Worm (Caenorhabditis elegans): ENCODE measurements around the gene myo-3.

myo-3 gene

DNA sequence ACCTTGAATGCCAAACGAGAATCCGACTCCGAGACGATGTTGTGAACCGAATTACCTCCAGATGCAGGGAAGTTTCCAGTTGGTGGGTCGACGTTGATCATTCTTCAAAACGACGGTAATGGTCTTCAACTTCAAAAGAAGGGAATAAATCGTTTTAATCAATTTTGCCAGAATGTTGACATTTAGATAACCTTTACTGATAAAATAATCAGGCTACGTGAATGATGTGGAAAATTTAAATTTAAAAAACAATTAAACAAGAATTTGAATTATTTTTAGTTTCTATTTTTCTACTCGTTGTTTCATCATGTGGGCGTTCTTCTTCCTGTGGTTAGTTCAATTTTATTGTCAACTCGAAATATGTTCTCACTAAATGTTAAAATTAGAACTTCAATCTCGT lies 29.6 kb upstream of the myo-3 start, which contains the start of gene ssp-35:
Gene ssp-35, minus strand, starts transcription at position 101 of the 400 bp plus-strand sequence.
- TF ChIP-seq sem-2 (GFP tag; optimal IDR thresholded peaks at IDR 0.05) (no peak), tbx-8 (GFP tag; optimal IDR thresholded peaks at IDR 0.05) (no peak), nhr-28 (tag; optimal IDR thresholded peaks at IDR 0.05) (no peak), ztf-11 (tag; optimal IDR thresholded peaks at IDR 0.05) (no peak), lin-13 (tag; optimal IDR thresholded peaks at IDR 0.05) (no peak), snpc-4 (tag; optimal IDR thresholded peaks at IDR 0.05) (no peak), flh-1 (GFP tag; optimal IDR thresholded peaks at IDR 0.05) (no peak), ceh-43 (GFP tag; optimal IDR thresholded peaks at IDR 0.05) (no peak)

DNA sequence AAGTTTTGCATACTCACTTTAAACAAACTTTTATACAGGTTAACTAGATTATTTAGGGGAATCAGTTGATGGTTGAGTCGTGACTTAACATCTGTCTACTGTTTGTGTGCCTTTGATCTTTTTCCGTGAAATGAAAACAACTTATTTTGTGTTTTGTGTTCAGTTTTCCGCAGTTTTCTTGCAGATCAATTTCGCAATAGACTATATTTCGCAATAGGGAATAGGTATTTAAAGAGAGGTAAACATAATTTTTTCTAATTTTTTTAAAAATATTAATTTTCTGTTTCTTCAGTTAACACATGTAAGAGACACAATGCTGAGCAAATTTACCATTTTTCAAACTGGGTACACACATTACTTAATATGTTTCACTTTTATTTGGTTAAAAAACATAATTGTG lies 27.2 kb upstream of the myo-3 start, which contains the start of gene tbb-6:
Gene tbb-6, plus strand, starts transcription at position 155 of the 400 bp plus-strand sequence.
- TF ChIP-seq nhr-12 (tag; optimal IDR thresholded peaks at IDR 0.05) (no peak), snpc-4 (tag; optimal IDR thresholded peaks at IDR 0.05) (no peak), sptf-1 (tag; optimal IDR thresholded peaks at IDR 0.05) (no peak), ceh-83 (GFP tag; optimal IDR thresholded peaks at IDR 0.05) (no peak)

DNA sequence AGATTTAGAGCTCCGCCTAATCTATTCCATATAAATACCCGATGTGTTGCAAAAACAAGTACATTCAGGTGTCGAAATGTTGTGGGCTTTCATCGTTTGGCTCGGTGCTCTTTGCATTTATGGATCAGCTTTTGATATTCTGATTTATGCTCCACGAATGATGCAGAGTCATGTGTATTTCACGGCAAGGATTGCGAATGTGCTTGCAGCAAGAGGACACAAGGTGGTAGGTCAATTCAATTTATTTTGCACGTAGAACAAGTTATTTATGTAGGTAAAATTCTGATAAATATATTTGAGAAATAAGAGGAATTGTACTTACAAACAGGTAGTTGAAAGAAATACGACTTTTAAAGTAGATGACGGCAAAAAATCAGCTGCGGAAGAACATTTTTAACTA lies 24.8 kb upstream of the myo-3 start, which contains the start of gene ugt-56:
Gene ugt-56, plus strand, starts transcription at position 61 of the 400 bp plus-strand sequence.
- TF ChIP-seq ceh-83 (GFP tag; optimal IDR thresholded peaks at IDR 0.05) (no peak), unc-39 (tag; optimal IDR thresholded peaks at IDR 0.05) (no peak), nhr-76 (tag; optimal IDR thresholded peaks at IDR 0.05) (no peak), mls-2 (tag; optimal IDR thresholded peaks at IDR 0.05) (no peak), nhr-237 (tag; optimal IDR thresholded peaks at IDR 0.05) (no peak), ces-1 (GFP tag; optimal IDR thresholded peaks at IDR 0.05) (no peak), unc-62 (GFP tag; optimal IDR thresholded peaks at IDR 0.05) (no peak), lin-13 (tag; optimal IDR thresholded peaks at IDR 0.05) (no peak), M03D4.4 (tag; optimal IDR thresholded peaks at IDR 0.05) (no peak), ceh-39 (tag; optimal IDR thresholded peaks at IDR 0.05) (no peak), hlh-1 (tag; optimal IDR thresholded peaks at IDR 0.05) (no peak), nhr-2 (tag; optimal IDR thresholded peaks at IDR 0.05) (no peak), unc-120 (tag; optimal IDR thresholded peaks at IDR 0.05; ENCODE audit: poor library complexity, severe bottlenecking) (no peak), bed-3 (GFP tag; optimal IDR thresholded peaks at IDR 0.05) (no peak), lin-32 (GFP tag; optimal IDR thresholded peaks at IDR 0.05) (no peak), elt-3 (tag; optimal IDR thresholded peaks at IDR 0.05) (no peak), cnd-1 (tag; optimal IDR thresholded peaks at IDR 0.05) (no peak), snpc-4 (tag; optimal IDR thresholded peaks at IDR 0.05) (no peak), flh-1 (GFP tag; optimal IDR thresholded peaks at IDR 0.05) (no peak)

DNA sequence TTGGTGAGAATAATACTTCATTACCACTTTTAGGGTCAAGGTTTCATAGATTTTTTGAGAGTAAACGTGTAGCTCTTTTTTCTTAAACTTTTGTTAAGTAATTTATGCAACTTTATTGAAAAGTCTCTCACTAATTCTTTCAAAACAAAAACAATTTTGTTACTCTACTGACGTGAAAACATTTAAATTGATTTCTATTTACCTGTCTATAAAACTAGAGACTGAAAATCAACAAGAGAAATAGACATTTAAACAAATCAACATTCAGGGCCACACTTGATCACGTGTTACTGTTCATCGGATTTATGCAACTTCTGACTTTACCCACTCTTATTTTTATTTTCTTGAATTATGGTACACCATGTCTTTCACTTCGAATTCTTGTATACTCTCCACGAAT lies 22.3 kb upstream of the myo-3 start, which contains the start of gene ugt-55:
Gene ugt-55, plus strand, starts transcription at position 301 of the 400 bp plus-strand sequence.
- no peak for TF ChIP-seq drap-1 (GFP tag; optimal IDR thresholded peaks at IDR 0.05)
- no peak for TF ChIP-seq nhr-2 (tag; optimal IDR thresholded peaks at IDR 0.05)

DNA sequence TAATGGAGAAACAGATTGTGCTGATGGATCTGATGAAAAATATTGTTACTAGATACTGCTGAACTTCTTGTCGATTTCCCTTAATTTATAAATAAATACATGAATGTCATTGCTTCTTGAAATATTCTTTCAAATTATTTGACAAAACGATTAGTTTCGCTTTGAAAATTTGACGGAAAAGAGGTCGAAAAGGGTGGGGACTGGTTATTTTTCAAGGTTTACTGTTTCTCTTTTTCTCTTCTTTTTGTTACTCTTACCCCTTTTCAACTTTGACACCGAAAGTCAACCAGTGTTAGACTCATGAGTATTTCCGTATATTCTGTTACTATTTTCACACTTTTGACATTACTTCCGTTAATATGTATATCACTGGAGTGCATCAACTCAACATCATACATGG lies 21.2 kb upstream of the myo-3 start, which contains the start of gene T04H1.12:
Gene T04H1.12, plus strand, starts transcription at position 301 of the 400 bp plus-strand sequence.
- TF ChIP-seq elt-1 (tag; optimal IDR thresholded peaks at IDR 0.05; ENCODE audit: borderline replicate concordance, insufficient read depth) (no peak), unc-39 (tag; optimal IDR thresholded peaks at IDR 0.05) (no peak), flh-1 (GFP tag; optimal IDR thresholded peaks at IDR 0.05) (no peak), lin-13 (tag; optimal IDR thresholded peaks at IDR 0.05) (no peak), ceh-83 (GFP tag; optimal IDR thresholded peaks at IDR 0.05) (no peak), snpc-4 (tag; optimal IDR thresholded peaks at IDR 0.05) (no peak), M03D4.4 (tag; optimal IDR thresholded peaks at IDR 0.05) (no peak), unc-120 (tag; optimal IDR thresholded peaks at IDR 0.05; ENCODE audit: poor library complexity, severe bottlenecking) (no peak), unc-62 (GFP tag; optimal IDR thresholded peaks at IDR 0.05) (no peak)

DNA sequence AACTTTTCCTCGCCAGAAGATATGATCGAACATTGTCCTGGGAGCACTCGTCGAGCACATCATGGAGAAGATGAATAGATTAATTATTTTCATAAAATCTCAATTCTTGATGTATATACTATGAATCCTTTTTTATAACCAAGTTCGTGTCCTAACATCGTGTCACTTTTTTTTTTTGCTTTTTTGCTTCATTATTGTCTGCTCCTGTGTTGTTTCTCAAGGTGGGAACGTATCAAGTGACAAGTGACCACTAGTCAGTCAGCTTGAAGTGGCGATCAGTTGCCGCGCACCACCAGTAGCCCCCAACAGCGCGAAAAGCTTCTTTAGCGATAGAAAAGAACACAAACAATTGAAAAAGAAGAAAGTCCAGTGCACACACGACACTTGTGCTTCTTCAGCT lies 18.1 kb upstream of the myo-3 start, which contains the start of gene lrx-1:
Gene lrx-1, plus strand, starts transcription at position 301 of the 400 bp plus-strand sequence.
- no peak for TF ChIP-seq ceh-39 (tag; optimal IDR thresholded peaks at IDR 0.05)
- TF ChIP-seq flh-1 (GFP tag; optimal IDR thresholded peaks at IDR 0.05) = no peak
- no peak for TF ChIP-seq unc-120 (tag; optimal IDR thresholded peaks at IDR 0.05; ENCODE audit: poor library complexity, severe bottlenecking)
- no peak for TF ChIP-seq pha-4 (tag; optimal IDR thresholded peaks at IDR 0.05)
- TF ChIP-seq nhr-2 (tag; optimal IDR thresholded peaks at IDR 0.05) = no peak
- no peak for TF ChIP-seq tbx-8 (GFP tag; optimal IDR thresholded peaks at IDR 0.05)
- no peak for TF ChIP-seq ztf-11 (tag; optimal IDR thresholded peaks at IDR 0.05)
- TF ChIP-seq unc-39 (tag; optimal IDR thresholded peaks at IDR 0.05) = no peak
- no peak for TF ChIP-seq mep-1 (tag; optimal IDR thresholded peaks at IDR 0.05)
- no peak for TF ChIP-seq hlh-1 (tag; optimal IDR thresholded peaks at IDR 0.05)
